Fruit fly (Drosophila melanogaster) whole organism, pupa: ENCODE measurements around the gene mRpS7.

ENCODE experiments used
- CG10348 ChIP-seq: fragments of 200-800 bp; sonication (Bioruptor generic); IDR thresholded peaks from 2 replicates; pipeline ENCODE4 v1.3.6; 2022; ENCODE audit warnings: missing biosample characterization, missing genetic modification characterization
- CG12605 ChIP-seq: fragments of 200-800 bp; sonication (Bioruptor generic); IDR thresholded peaks from 2 replicates; pipeline ENCODE4 v1.3.6; 2022; ENCODE audit warnings: missing biosample characterization, missing genetic modification characterization
- CG13204 ChIP-seq: fragments of 200-800 bp; sonication (Bioruptor generic); optimal IDR thresholded peaks from 2 replicates; lab custom pipeline; 2018; ENCODE audit warnings: missing biosample characterization, mild to moderate bottlenecking, missing genetic modification characterization, moderate library complexity
- CG14655 ChIP-seq: fragments of 200-800 bp; sonication (Bioruptor generic); optimal IDR thresholded peaks from 3 replicates; lab custom pipeline; 2017; ENCODE audit warnings: mild to moderate bottlenecking, missing biosample characterization, missing genetic modification reagents, missing genetic modification characterization
- CG15710 ChIP-seq: fragments of 200-800 bp; sonication (Bioruptor generic); optimal IDR thresholded peaks from 2 replicates; lab custom pipeline; 2018; ENCODE audit warnings: missing biosample characterization, mild to moderate bottlenecking, missing genetic modification characterization, moderate library complexity
- CG17806 ChIP-seq: fragments of 200-800 bp; sonication (Bioruptor generic); optimal IDR thresholded peaks from 2 replicates; lab custom pipeline; 2018; ENCODE audit warnings: missing biosample characterization, mild to moderate bottlenecking, missing genetic modification characterization, moderate library complexity
- CG32121 ChIP-seq: fragments of 200-800 bp; sonication (Bioruptor generic); IDR thresholded peaks from 2 replicates; pipeline ENCODE4 v1.3.6; 2022; ENCODE audit warnings: missing biosample characterization, missing genetic modification characterization
- CG34367 ChIP-seq: fragments of 200-800 bp; sonication (Bioruptor generic); optimal IDR thresholded peaks from 2 replicates; lab custom pipeline; 2018; ENCODE audit warnings: missing biosample characterization, mild to moderate bottlenecking, missing genetic modification characterization
- CG4496 ChIP-seq: fragments of 200-800 bp; sonication (Bioruptor generic); IDR thresholded peaks from 3 replicates; pipeline ENCODE4 v1.3.6; 2022; ENCODE audit warnings: missing biosample characterization, missing genetic modification characterization
- CG8159 ChIP-seq: fragments of 200-800 bp; sonication (Bioruptor generic); optimal IDR thresholded peaks from 3 replicates; lab custom pipeline; 2018; ENCODE audit warnings: missing biosample characterization, mild to moderate bottlenecking, missing genetic modification characterization, moderate library complexity
- CG8301 ChIP-seq: fragments of 200-800 bp; sonication (Bioruptor generic); optimal IDR thresholded peaks from 2 replicates; lab custom pipeline; 2018; ENCODE audit warnings: missing biosample characterization, mild to moderate bottlenecking, missing genetic modification characterization
- CG9948 ChIP-seq: fragments of 200-800 bp; sonication (Bioruptor generic); optimal IDR thresholded peaks from 2 replicates; lab custom pipeline; 2018; ENCODE audit warnings: missing biosample characterization, mild to moderate bottlenecking, missing genetic modification characterization, moderate library complexity
- D1 ChIP-seq: fragments of 200-800 bp; sonication (Bioruptor generic); optimal IDR thresholded peaks from 2 replicates; lab custom pipeline; 2018; ENCODE audit warnings: missing biosample characterization, mild to moderate bottlenecking, missing genetic modification characterization, moderate library complexity
- EcR ChIP-seq: fragments of 200-800 bp; sonication (Bioruptor generic); optimal IDR thresholded peaks from 3 replicates; lab custom pipeline; 2019; ENCODE audit warnings: missing biosample characterization, missing genetic modification characterization, mild to moderate bottlenecking, moderate library complexity, missing genetic modification reagents
- Ets98B ChIP-seq: fragments of 200-800 bp; sonication (Bioruptor generic); IDR thresholded peaks from 2 replicates; pipeline ENCODE4 v1.3.6; 2022; ENCODE audit warnings: missing biosample characterization, missing genetic modification characterization
- Pif1A ChIP-seq: fragments of 200-800 bp; sonication (Bioruptor generic); optimal IDR thresholded peaks from 3 replicates; lab custom pipeline; 2016; ENCODE audit warnings: missing biosample characterization, missing genetic modification characterization
- Pif1B ChIP-seq: fragments of 200-800 bp; sonication (Bioruptor generic); optimal IDR thresholded peaks from 3 replicates; lab custom pipeline; 2016; ENCODE audit warnings: missing biosample characterization, missing genetic modification characterization
- Snoo ChIP-seq: fragments of 200-800 bp; sonication (Bioruptor generic); optimal IDR thresholded peaks from 3 replicates; lab custom pipeline; 2017; ENCODE audit warnings: missing biosample characterization, mild to moderate bottlenecking, missing genetic modification characterization, inconsistent platforms
- fd96Ca ChIP-seq: fragments of 200-800 bp; sonication (Bioruptor generic); IDR thresholded peaks from 3 replicates; pipeline ENCODE4 v1.3.6; 2022; ENCODE audit warnings: missing biosample characterization, missing genetic modification characterization
- gl ChIP-seq: fragments of 200-800 bp; sonication (Bioruptor generic); optimal IDR thresholded peaks from 2 replicates; lab custom pipeline; 2018; ENCODE audit warnings: missing biosample characterization, mild to moderate bottlenecking, missing genetic modification characterization
- rn ChIP-seq: fragments of 200-800 bp; sonication (Bioruptor generic); IDR thresholded peaks from 2 replicates; pipeline ENCODE4 v1.3.6; 2022; ENCODE audit warnings: missing biosample characterization, missing genetic modification characterization

Gene mRpS7

dm6 chr2L:10351130-10351529 is 35.3 kb upstream of the mRpS7 start:
- TF ChIP-seq fd96Ca (GFP tag; lab: Robert Waterston, UW) (no peak), D1 (tag; lab: Kevin White, UChicago) (no peak), CG8301 (tag; lab: Kevin White, UChicago) (no peak), CG14655 (GFP tag; lab: Kevin White, UChicago) (no peak), gl (no peak), CG4496 (no peak), Ets98B (GFP tag; lab: Robert Waterston, UW) (no peak), CG32121 (GFP tag; lab: Robert Waterston, UW) (no peak), CG34367 (tag; lab: Kevin White, UChicago) (no peak), Pif1A (GFP tag; lab: Kevin White, UChicago) (no peak), Snoo (no peak), CG13204 (GFP tag; lab: Kevin White, UChicago) (no peak)

- TF ChIP-seq CG34367 (tag; lab: Kevin White, UChicago) (no peak), CG12605 (no peak), CG8301 (tag; lab: Kevin White, UChicago) (no peak), gl (no peak), CG15710 (no peak), CG32121 (GFP tag; lab: Robert Waterston, UW) (no peak), CG8159 (tag; lab: Kevin White, UChicago) (no peak), rn (GFP tag; lab: Robert Waterston, UW) (no peak), fd96Ca (GFP tag; lab: Robert Waterston, UW) (no peak), Ets98B (GFP tag; lab: Robert Waterston, UW) (no peak), CG9948 (tag; lab: Kevin White, UChicago) (no peak), CG13204 (GFP tag; lab: Kevin White, UChicago) (no peak), Pif1A (GFP tag; lab: Kevin White, UChicago) (no peak), CG17806 (tag; lab: Kevin White, UChicago) (no peak), D1 (tag; lab: Kevin White, UChicago) (no peak), CG4496 (no peak), Pif1B (GFP tag; lab: Kevin White, UChicago) (no peak), Snoo (no peak), CG10348 (no peak)
Observed at dm6 chr2L:10353871-10354270, 32.6 kb upstream of the mRpS7 start, which contains the start of gene CG34367. Gene CG34367, minus strand, starts transcription at chr2L:10353905.

- TF ChIP-seq CG4496 (no peak), CG12605 (no peak), CG14655 (GFP tag; lab: Kevin White, UChicago) (no peak), Snoo (peak; percentile 42), CG17806 (tag; lab: Kevin White, UChicago) (peak; percentile 26), CG8301 (tag; lab: Kevin White, UChicago) (no peak), CG9948 (tag; lab: Kevin White, UChicago) (no peak), CG34367 (tag; lab: Kevin White, UChicago) (peak; percentile 49), CG13204 (GFP tag; lab: Kevin White, UChicago) (no peak), rn (GFP tag; lab: Robert Waterston, UW) (no peak), CG15710 (peak; percentile 51)
Observed at dm6 chr2L:10356508-10356907, 30.0 kb upstream of the mRpS7 start, which contains the start of the genes CtsL4 and ClpP. Gene CtsL4, minus strand, starts transcription at chr2L:10356597. Gene ClpP, plus strand, starts transcription at chr2L:10356795.

dm6 chr2L:10362408-10363067 is 23.9 kb upstream of the mRpS7 start, which contains the start of the genes Cand1 and pim:
Gene Cand1, minus strand, starts transcription at chr2L:10362707.
Gene pim, plus strand, starts transcription at chr2L:10362989.
- TF ChIP-seq EcR (GFP tag; lab: Kevin White, UChicago) (no peak), CG34367 (tag; lab: Kevin White, UChicago) (no peak), CG10348 (no peak), CG9948 (tag; lab: Kevin White, UChicago) (no peak), CG15710 (no peak), CG8301 (tag; lab: Kevin White, UChicago) (no peak), Ets98B (GFP tag; lab: Robert Waterston, UW) (no peak), CG8159 (tag; lab: Kevin White, UChicago) (no peak), Snoo (no peak), CG17806 (tag; lab: Kevin White, UChicago) (no peak), CG14655 (GFP tag; lab: Kevin White, UChicago) (no peak), CG32121 (GFP tag; lab: Robert Waterston, UW) (no peak), Pif1B (GFP tag; lab: Kevin White, UChicago) (no peak), gl (no peak)

DNA sequence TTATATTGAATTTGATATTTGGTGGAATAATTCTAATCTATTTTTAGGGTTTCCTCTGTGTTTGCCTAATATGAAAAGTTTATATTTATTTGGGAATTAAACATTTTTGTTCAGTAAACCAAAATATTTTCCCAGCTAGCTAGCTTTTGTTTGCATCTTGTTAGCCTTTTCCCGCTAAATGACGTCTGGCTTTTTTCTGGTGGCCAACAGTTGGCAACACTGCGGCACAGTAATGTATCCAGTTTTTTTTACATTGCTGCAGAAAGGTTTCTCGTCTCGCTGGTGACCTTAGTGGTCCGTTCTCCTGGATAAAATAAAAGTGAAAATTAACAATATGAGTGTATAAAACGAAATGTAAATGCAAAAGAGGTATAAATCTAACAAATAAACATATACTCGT is 22.2 kb upstream of the mRpS7 start, which contains the start of gene lft:
TSS of gene lft (plus strand) at position 243 of the 400 bp plus-strand sequence.
- TF ChIP-seq Snoo = no peak
- TF ChIP-seq CG8159 (tag; lab: Kevin White, UChicago) = no peak
- no peak for TF ChIP-seq rn (GFP tag; lab: Robert Waterston, UW)
- no peak for TF ChIP-seq CG10348
- no peak for TF ChIP-seq Pif1B (GFP tag; lab: Kevin White, UChicago)
- TF ChIP-seq CG13204 (GFP tag; lab: Kevin White, UChicago) = no peak
- TF ChIP-seq D1 (tag; lab: Kevin White, UChicago) = no peak
- TF ChIP-seq gl = no peak
- TF ChIP-seq CG34367 (tag; lab: Kevin White, UChicago) = no peak
- no peak for TF ChIP-seq EcR (GFP tag; lab: Kevin White, UChicago)
- TF ChIP-seq CG32121 (GFP tag; lab: Robert Waterston, UW) = no peak
- no peak for TF ChIP-seq Pif1A (GFP tag; lab: Kevin White, UChicago)
- no peak for TF ChIP-seq CG12605
- TF ChIP-seq fd96Ca (GFP tag; lab: Robert Waterston, UW) = no peak
- no peak for TF ChIP-seq CG8301 (tag; lab: Kevin White, UChicago)
- no peak for TF ChIP-seq CG9948 (tag; lab: Kevin White, UChicago)
- TF ChIP-seq CG4496 = no peak
